Worm (Caenorhabditis elegans) whole organism, mixed stage, embryonic: ENCODE results near the gene mboa-4.
"Not testable (repeated sequence)": the region's sequence is repeated elsewhere in the genome, so short reads cannot be mapped to it uniquely, and the experiment has no call there.

Experiments used
- M03D4.4 ChIP-seq: sonication (generic microtip); optimal IDR thresholded peaks from 2 replicates; lab custom pipeline; 2017; ENCODE audit warnings: mild to moderate bottlenecking, missing genetic modification characterization, missing compliant biosample characterization
- bed-3 ChIP-seq: fragments of 200-800 bp; sonication (Bioruptor generic); optimal IDR thresholded peaks from 3 replicates; lab custom pipeline; 2018; ENCODE audit warnings: mild to moderate bottlenecking, missing genetic modification characterization, moderate library complexity, missing compliant biosample characterization
- blmp-1 ChIP-seq: fragments of 150-350 bp; optimal IDR thresholded peaks from 2 replicates; lab custom pipeline; 2014; ENCODE audit warnings: missing biosample characterization, missing genetic modification characterization
- ceh-39 ChIP-seq: fragments of 150-350 bp; optimal IDR thresholded peaks from 2 replicates; lab custom pipeline; 2014; ENCODE audit warnings: missing biosample characterization, missing genetic modification characterization
- ceh-43 ChIP-seq: fragments of 200-800 bp; sonication (Bioruptor generic); optimal IDR thresholded peaks from 2 replicates; lab custom pipeline; 2018; ENCODE audit warnings: mild to moderate bottlenecking, missing genetic modification characterization, moderate library complexity, missing compliant biosample characterization
- ceh-83 ChIP-seq: fragments of 200-800 bp; sonication (Bioruptor generic); optimal IDR thresholded peaks from 2 replicates; lab custom pipeline; 2018; ENCODE audit warnings: mild to moderate bottlenecking, missing genetic modification characterization, missing compliant biosample characterization
- ces-1 ChIP-seq: fragments of 150-350 bp; optimal IDR thresholded peaks from 2 replicates; lab custom pipeline; 2014; ENCODE audit warnings: missing biosample characterization, missing genetic modification reagents, missing genetic modification characterization
- cnd-1 ChIP-seq: fragments of 200-800 bp; sonication (Bioruptor generic); optimal IDR thresholded peaks from 2 replicates; lab custom pipeline; 2018; ENCODE audit warnings: mild to moderate bottlenecking, missing genetic modification characterization, missing compliant biosample characterization
- drap-1 ChIP-seq: fragments of 200-800 bp; sonication (Bioruptor generic); optimal IDR thresholded peaks from 3 replicates; lab custom pipeline; 2018; ENCODE audit warnings: mild to moderate bottlenecking, missing genetic modification characterization, missing compliant biosample characterization
- elt-1 ChIP-seq: sonication (generic microtip); optimal IDR thresholded peaks from 2 replicates; lab custom pipeline; 2017; ENCODE audit warnings: missing genetic modification characterization, mild to moderate bottlenecking, missing compliant biosample characterization, antibody characterized with exemption, moderate library complexity, borderline replicate concordance; ENCODE audit not compliant: insufficient read depth
- elt-3 ChIP-seq: fragments of 150-350 bp; optimal IDR thresholded peaks from 2 replicates; lab custom pipeline; 2014; ENCODE audit warnings: missing biosample characterization, missing genetic modification characterization
- flh-1 ChIP-seq: fragments of 200-800 bp; sonication (Bioruptor generic); optimal IDR thresholded peaks from 2 replicates; lab custom pipeline; 2018; ENCODE audit warnings: mild to moderate bottlenecking, missing genetic modification characterization, moderate library complexity, missing compliant biosample characterization
- ham-2 ChIP-seq: fragments of 200-800 bp; sonication (Bioruptor generic); optimal IDR thresholded peaks from 2 replicates; lab custom pipeline; 2018; ENCODE audit warnings: mild to moderate bottlenecking, missing genetic modification characterization, missing compliant biosample characterization
- hlh-1 ChIP-seq: fragments of 150-350 bp; optimal IDR thresholded peaks from 2 replicates; lab custom pipeline; 2014; ENCODE audit warnings: missing biosample characterization, missing genetic modification reagents, missing genetic modification characterization
- lin-13 ChIP-seq: fragments of 150-350 bp; optimal IDR thresholded peaks from 2 replicates; lab custom pipeline; 2014; ENCODE audit warnings: missing biosample characterization, missing genetic modification characterization
- lin-32 ChIP-seq: fragments of 200-800 bp; sonication (Bioruptor generic); optimal IDR thresholded peaks from 2 replicates; lab custom pipeline; 2018; ENCODE audit warnings: mild to moderate bottlenecking, missing genetic modification characterization, missing compliant biosample characterization
- lsy-2 ChIP-seq: fragments of 150-350 bp; optimal IDR thresholded peaks from 2 replicates; lab custom pipeline; 2014; ENCODE audit warnings: missing biosample characterization, missing genetic modification characterization
- mab-5 ChIP-seq: fragments of 150-350 bp; optimal IDR thresholded peaks from 2 replicates; lab custom pipeline; 2014; ENCODE audit warnings: missing biosample characterization, missing genetic modification characterization
- mep-1 ChIP-seq: fragments of 150-350 bp; optimal IDR thresholded peaks from 2 replicates; lab custom pipeline; 2017; ENCODE audit warnings: missing biosample characterization, missing genetic modification reagents, missing genetic modification characterization, inconsistent platforms
- mls-2 ChIP-seq: sonication (generic microtip); optimal IDR thresholded peaks from 2 replicates; lab custom pipeline; 2016; ENCODE audit warnings: mild to moderate bottlenecking, missing genetic modification characterization, moderate library complexity, missing compliant biosample characterization
- nhr-12 ChIP-seq: fragments of 150-350 bp; optimal IDR thresholded peaks from 2 replicates; lab custom pipeline; 2014; ENCODE audit warnings: missing biosample characterization, missing genetic modification characterization
- nhr-2 ChIP-seq: fragments of 150-350 bp; optimal IDR thresholded peaks from 2 replicates; lab custom pipeline; 2014; ENCODE audit warnings: missing biosample characterization, missing genetic modification characterization
- nhr-237 ChIP-seq: fragments of 150-350 bp; optimal IDR thresholded peaks from 2 replicates; lab custom pipeline; 2014; ENCODE audit warnings: missing biosample characterization, missing genetic modification characterization
- nhr-28 ChIP-seq: fragments of 150-350 bp; optimal IDR thresholded peaks from 2 replicates; lab custom pipeline; 2014; ENCODE audit warnings: missing biosample characterization, missing genetic modification characterization
- nhr-76 ChIP-seq: sonication (generic microtip); optimal IDR thresholded peaks from 2 replicates; lab custom pipeline; 2017; ENCODE audit warnings: missing biosample characterization, missing genetic modification characterization
- pha-4 ChIP-seq: fragments of 150-350 bp; optimal IDR thresholded peaks from 2 replicates; lab custom pipeline; 2018; ENCODE audit warnings: missing biosample characterization, missing genetic modification reagents, missing genetic modification characterization
- sem-2 ChIP-seq: fragments of 200-800 bp; sonication (Bioruptor generic); optimal IDR thresholded peaks from 2 replicates; lab custom pipeline; 2018; ENCODE audit warnings: mild to moderate bottlenecking, missing genetic modification characterization, missing compliant biosample characterization
- snpc-4 ChIP-seq: fragments of 150-350 bp; optimal IDR thresholded peaks from 2 replicates; lab custom pipeline; 2014; ENCODE audit warnings: missing biosample characterization, missing genetic modification characterization
- sptf-1 ChIP-seq: sonication (generic microtip); optimal IDR thresholded peaks from 2 replicates; lab custom pipeline; 2017; ENCODE audit warnings: mild to moderate bottlenecking, missing genetic modification characterization, moderate library complexity, missing compliant biosample characterization
- tbx-8 ChIP-seq: fragments of 200-800 bp; sonication (Bioruptor generic); optimal IDR thresholded peaks from 2 replicates; lab custom pipeline; 2018; ENCODE audit warnings: mild to moderate bottlenecking, missing genetic modification characterization, moderate library complexity, missing compliant biosample characterization
- unc-120 ChIP-seq: sonication (generic microtip); optimal IDR thresholded peaks from 2 replicates; lab custom pipeline; 2017; ENCODE audit warnings: missing genetic modification characterization, missing compliant biosample characterization; ENCODE audit not compliant: poor library complexity, severe bottlenecking
- unc-39 ChIP-seq: fragments of 150-350 bp; optimal IDR thresholded peaks from 2 replicates; lab custom pipeline; 2014; ENCODE audit warnings: missing biosample characterization, missing genetic modification characterization
- unc-62 ChIP-seq: fragments of 150-350 bp; optimal IDR thresholded peaks from 2 replicates; lab custom pipeline; 2014; ENCODE audit warnings: missing biosample characterization, missing genetic modification reagents, missing genetic modification characterization
- zip-8 ChIP-seq: fragments of 150-350 bp; optimal IDR thresholded peaks from 2 replicates; lab custom pipeline; 2014; ENCODE audit warnings: missing biosample characterization, missing genetic modification characterization
- ztf-11 ChIP-seq: fragments of 150-350 bp; optimal IDR thresholded peaks from 2 replicates; lab custom pipeline; 2014; ENCODE audit warnings: missing biosample characterization, missing genetic modification characterization

mboa-4 gene

ce11 chrIV:11156526-11156925 is 3.3 kb downstream of the mboa-4 start:
- TF ChIP-seq flh-1 (GFP tag; lab: Kevin White, UChicago) (no peak), elt-3 (no peak)

ce11 chrIV:11154425-11155114 is 5.2 kb downstream of the mboa-4 start, which contains the start of gene C08F8.3:
Gene C08F8.3, plus strand, starts transcription at chrIV:11155044.
- TF ChIP-seq tbx-8; sptf-1 (tag; lab: Kevin White, UChicago); mep-1 (tag; lab: Kevin White, UChicago): not testable (repeated sequence)

- TF ChIP-seq M03D4.4 (no peak), mep-1 (tag; lab: Kevin White, UChicago) (no peak), ceh-39 (tag; lab: Kevin White, UChicago) (no peak), snpc-4 (tag; lab: Kevin White, UChicago) (no peak), ces-1 (GFP tag; lab: Kevin White, UChicago) (no peak), drap-1 (GFP tag; lab: Kevin White, UChicago) (no peak), ztf-11 (tag; lab: Kevin White, UChicago) (no peak), nhr-2 (tag; lab: Kevin White, UChicago) (no peak), pha-4 (no peak), elt-3 (no peak), ceh-43 (GFP tag; lab: Kevin White, UChicago) (no peak), cnd-1 (tag; lab: Kevin White, UChicago) (no peak), mls-2 (tag; lab: Kevin White, UChicago) (no peak), zip-8 (no peak), mab-5 (tag; lab: Kevin White, UChicago) (no peak), lin-32 (GFP tag; lab: Kevin White, UChicago) (no peak), sem-2 (GFP tag; lab: Kevin White, UChicago) (no peak), hlh-1 (tag; lab: Kevin White, UChicago) (no peak), ham-2 (GFP tag; lab: Kevin White, UChicago) (no peak)
Measured at ce11 chrIV:11150844-11151243, 8.9 kb downstream of the mboa-4 start, which contains the start of gene C08F8.2. Gene C08F8.2, plus strand, starts transcription at chrIV:11150997.

ce11 chrIV:11149454-11150163 is 10.2 kb downstream of the mboa-4 start, which contains the start of the genes F01G4.6 and pfd-1:
Gene F01G4.6, minus strand, starts transcription at chrIV:11149504.
Gene pfd-1, plus strand, starts transcription at chrIV:11150113.
- TF ChIP-seq lsy-2 = peak; percentile 97
- TF ChIP-seq elt-3 = no peak
- peak; percentile 58 for TF ChIP-seq unc-62 (GFP tag; lab: Kevin White, UChicago)
- TF ChIP-seq nhr-76 (tag; lab: Kevin White, UChicago) = no peak
- no peak for TF ChIP-seq tbx-8
- TF ChIP-seq M03D4.4 = peak; percentile 65
- TF ChIP-seq unc-39 (tag; lab: Kevin White, UChicago) = no peak
- TF ChIP-seq ceh-83 (GFP tag; lab: Kevin White, UChicago) = no peak
- no peak for TF ChIP-seq zip-8
- peak; percentile 82 for TF ChIP-seq mep-1 (tag; lab: Kevin White, UChicago)
- peak; percentile 88 for TF ChIP-seq nhr-237 (tag; lab: Kevin White, UChicago)
- TF ChIP-seq ceh-39 (tag; lab: Kevin White, UChicago) = peak; percentile 29
- peak; percentile 23 for TF ChIP-seq blmp-1 (tag; lab: Kevin White, UChicago)
- no peak for TF ChIP-seq lin-32 (GFP tag; lab: Kevin White, UChicago)
- peak; percentile 25 for TF ChIP-seq cnd-1 (tag; lab: Kevin White, UChicago)
- peak; percentile 74 for TF ChIP-seq sptf-1 (tag; lab: Kevin White, UChicago)
- peak; percentile 24 for TF ChIP-seq nhr-2 (tag; lab: Kevin White, UChicago)
- no peak for TF ChIP-seq nhr-12
- peak; percentile 79 for TF ChIP-seq lin-13 (tag; lab: Kevin White, UChicago)
- TF ChIP-seq pha-4 = peak; percentile 71
- no peak for TF ChIP-seq ham-2 (GFP tag; lab: Kevin White, UChicago)
- no peak for TF ChIP-seq sem-2 (GFP tag; lab: Kevin White, UChicago)
- TF ChIP-seq mls-2 (tag; lab: Kevin White, UChicago) = no peak
- TF ChIP-seq flh-1 (GFP tag; lab: Kevin White, UChicago) = no peak
- no peak for TF ChIP-seq ceh-43 (GFP tag; lab: Kevin White, UChicago)
- no peak for TF ChIP-seq bed-3 (GFP tag; lab: Kevin White, UChicago)
- no peak for TF ChIP-seq mab-5 (tag; lab: Kevin White, UChicago)
- no peak for TF ChIP-seq elt-1 (tag; lab: Kevin White, UChicago)
- peak; percentile 86 for TF ChIP-seq ces-1 (GFP tag; lab: Kevin White, UChicago)
- TF ChIP-seq hlh-1 (tag; lab: Kevin White, UChicago) = peak; percentile 57
- no peak for TF ChIP-seq snpc-4 (tag; lab: Kevin White, UChicago)
- TF ChIP-seq ztf-11 (tag; lab: Kevin White, UChicago) = no peak
- TF ChIP-seq drap-1 (GFP tag; lab: Kevin White, UChicago) = peak; percentile 20
- no peak for TF ChIP-seq nhr-28 (tag; lab: Kevin White, UChicago)
- TF ChIP-seq unc-120 (tag; lab: Kevin White, UChicago) = peak; percentile 69
- TF ChIP-seq, all 35 proteins: peak for 16
